Fruit fly (Drosophila melanogaster): Measurements from ENCODE around the gene CG31229.

CG31229 gene

DNA sequence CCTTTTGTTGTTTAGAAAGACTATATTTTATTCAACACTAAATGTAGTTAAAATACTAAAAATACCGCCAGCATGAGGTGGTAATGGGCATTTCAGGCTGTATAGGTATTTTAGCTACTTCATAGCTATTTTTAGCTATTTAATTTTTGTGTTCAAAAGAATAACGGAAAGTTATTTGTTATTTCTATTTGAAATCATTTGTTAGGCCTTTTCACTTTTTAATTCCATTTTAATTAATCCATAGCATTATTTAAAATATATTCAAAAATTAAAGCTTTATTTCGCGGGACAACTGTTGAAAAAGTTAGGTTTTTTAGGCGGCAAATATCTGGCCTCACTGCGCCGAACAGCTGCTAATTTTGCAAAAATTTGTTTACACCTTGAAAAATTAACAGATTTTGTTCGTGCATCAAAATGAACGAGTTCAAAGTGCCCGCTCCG, 9.9 kb downstream of the CG31229 start, which contains the start of the genes dind and CG7706 (continued):
- TF ChIP-seq CG3847 (GFP tag; IDR thresholded peaks at IDR 0.05): peak; percentile 38; the same call in 1 of the 2 replicates
- TF ChIP-seq dmrt99B (tag; optimal IDR thresholded peaks at IDR 0.05): no peak
- TF ChIP-seq Med (GFP tag): peak; percentile 3
- TF ChIP-seq slbo (GFP tag; IDR thresholded peaks at IDR 0.05): peak; percentile 42; the same call in 1 of the 2 replicates
- peak; percentile 51 for TF ChIP-seq pzg (GFP tag; optimal IDR thresholded peaks at IDR 0.05)
- TF ChIP-seq CG8089 (GFP tag; optimal IDR thresholded peaks at IDR 0.05): no peak
- peak; percentile 32 to 89 for TF ChIP-seq crp (GFP tag; optimal IDR thresholded peaks at IDR 0.05)
- peak; percentile 40; the same call in 1 of the 3 replicates for TF ChIP-seq CG7357 (GFP tag; IDR thresholded peaks at IDR 0.05)
- peak; percentile 59 for TF ChIP-seq CG17802 (tag; optimal IDR thresholded peaks at IDR 0.05)
- peak; percentile 72 for TF ChIP-seq row (GFP tag; IDR thresholded peaks at IDR 0.05)
- peak; percentile 47 for TF ChIP-seq E2f2 (GFP tag; IDR thresholded peaks at IDR 0.05)
- no peak for TF ChIP-seq CG8944 (GFP tag; optimal IDR thresholded peaks at IDR 0.05)
- TF ChIP-seq YL-1 (GFP tag; optimal IDR thresholded peaks at IDR 0.05): peak; percentile 50
- TF ChIP-seq sens (GFP tag): peak; percentile 78
- no peak for TF ChIP-seq crol (GFP tag; IDR thresholded peaks at IDR 0.05)
- peak; percentile 85 for TF ChIP-seq Sry-β (GFP tag; optimal IDR thresholded peaks at IDR 0.05)
- peak; percentile 6 for TF ChIP-seq CG10979 (tag; optimal IDR thresholded peaks at IDR 0.05)
- TF ChIP-seq dati (GFP tag; IDR thresholded peaks at IDR 0.05): no peak
- peak; percentile 27 for TF ChIP-seq Xbp1 (GFP tag; optimal IDR thresholded peaks at IDR 0.05)
- TF ChIP-seq nerfin-1 (tag; optimal IDR thresholded peaks at IDR 0.05): peak; percentile 99
- peak; percentile 59 for TF ChIP-seq CG9797 (GFP tag; optimal IDR thresholded peaks at IDR 0.05)
- TF ChIP-seq CG2120 (GFP tag; optimal IDR thresholded peaks at IDR 0.05): peak; percentile 33
- TF ChIP-seq CHES-1-like (GFP tag; optimal IDR thresholded peaks at IDR 0.05): no peak
- TF ChIP-seq Sin3A (optimal IDR thresholded peaks at IDR 0.05): peak; percentile 39
- peak; percentile 0 for TF ChIP-seq Dip3 (GFP tag; optimal IDR thresholded peaks at IDR 0.05)
- TF ChIP-seq CG30020 (tag; optimal IDR thresholded peaks at IDR 0.05): peak; percentile 86
- no peak for TF ChIP-seq btn (GFP tag; optimal IDR thresholded peaks at IDR 0.05)
- no peak for TF ChIP-seq Dref (GFP tag; IDR thresholded peaks at IDR 0.05)
- TF ChIP-seq CG2875 (GFP tag; optimal IDR thresholded peaks at IDR 0.05): no peak
- peak; percentile 26 for TF ChIP-seq ftz-f1 (GFP tag; optimal IDR thresholded peaks at IDR 0.05)
- TF ChIP-seq CG30403 (GFP tag; optimal IDR thresholded peaks at IDR 0.05): peak; percentile 12
- TF ChIP-seq cad (GFP tag; optimal IDR thresholded peaks at IDR 0.05): no peak
- no peak for TF ChIP-seq Dbx (GFP tag; IDR thresholded peaks at IDR 0.05)
- TF ChIP-seq CG11456 (GFP tag; IDR thresholded peaks at IDR 0.05): no peak
- peak; percentile 4 for TF ChIP-seq CG8924 (tag; optimal IDR thresholded peaks at IDR 0.05)
- peak; percentile 40 for TF ChIP-seq Dp (GFP tag; optimal IDR thresholded peaks at IDR 0.05)
- TF ChIP-seq CG9437 (GFP tag; optimal IDR thresholded peaks at IDR 0.05): peak; percentile 7
- TF ChIP-seq stwl (tag; optimal IDR thresholded peaks at IDR 0.05): peak; percentile 73
- peak; percentile 15 for TF ChIP-seq CG17829 (tag; optimal IDR thresholded peaks at IDR 0.05)
- TF ChIP-seq HmgZ (tag; optimal IDR thresholded peaks at IDR 0.05): peak; percentile 15
- peak; percentile 23 for TF ChIP-seq Max (GFP tag; optimal IDR thresholded peaks at IDR 0.05)
- peak; percentile 58 for TF ChIP-seq CG12391 (tag; optimal IDR thresholded peaks at IDR 0.05)
- no peak for TF ChIP-seq Doc2 (GFP tag; IDR thresholded peaks at IDR 0.05)
- no peak for TF ChIP-seq CG6654 (GFP tag; optimal IDR thresholded peaks at IDR 0.05)
- TF ChIP-seq BEAF-32 (GFP tag; optimal IDR thresholded peaks at IDR 0.05): peak; percentile 27
- TF ChIP-seq Sox100B (GFP tag; optimal IDR thresholded peaks at IDR 0.05): no peak
- TF ChIP-seq NC2α (GFP tag; optimal IDR thresholded peaks at IDR 0.05): no peak
- no peak for TF ChIP-seq en (GFP tag; optimal IDR thresholded peaks at IDR 0.05)
- peak; percentile 72 for TF ChIP-seq gfzf (GFP tag; optimal IDR thresholded peaks at IDR 0.05)
- TF ChIP-seq CG2116 (GFP tag; optimal IDR thresholded peaks at IDR 0.05): peak; percentile 54
- peak; percentile 45; the same call in 1 of the 2 replicates for TF ChIP-seq CG6689 (GFP tag; IDR thresholded peaks at IDR 0.05)
- peak; percentile 90 for TF ChIP-seq CG10267 (tag; optimal IDR thresholded peaks at IDR 0.05)

All from whole organism, embryonic.